Fruit fly (Drosophila melanogaster): ENCODE data around the gene Dnali1.

- TF ChIP-seq Dref (GFP tag; IDR thresholded peaks at IDR 0.05) (no peak), Lhr (GFP tag; optimal IDR thresholded peaks at IDR 0.05) (no peak), fd64A (GFP tag; optimal IDR thresholded peaks at IDR 0.05) (no peak), ttk (GFP tag; IDR thresholded peaks at IDR 0.05) (no peak), Abd-B (GFP tag; optimal IDR thresholded peaks at IDR 0.05) (no peak), CHES-1-like (GFP tag; optimal IDR thresholded peaks at IDR 0.05) (no peak), br (optimal IDR thresholded peaks at IDR 0.05) (no peak), ci (GFP tag; IDR thresholded peaks at IDR 0.05) (no peak), nerfin-1 (tag; optimal IDR thresholded peaks at IDR 0.05) (no peak), Fer1 (GFP tag; optimal IDR thresholded peaks at IDR 0.05) (no peak), prd (optimal IDR thresholded peaks at IDR 0.05) (no peak), prd (GFP tag; IDR thresholded peaks at IDR 0.05) (no peak), Hr78 (GFP tag; optimal IDR thresholded peaks at IDR 0.05) (no peak), tap (tag; optimal IDR thresholded peaks at IDR 0.05) (no peak), Sry-δ (GFP tag; optimal IDR thresholded peaks at IDR 0.05) (no peak)
These were observed 48.0 kb upstream of the Dnali1 start for dm6 chr3R:11941116-11941515.

All from whole organism, embryonic.